Worm (Caenorhabditis elegans): ENCODE results near the gene grl-26.

grl-26 gene

DNA sequence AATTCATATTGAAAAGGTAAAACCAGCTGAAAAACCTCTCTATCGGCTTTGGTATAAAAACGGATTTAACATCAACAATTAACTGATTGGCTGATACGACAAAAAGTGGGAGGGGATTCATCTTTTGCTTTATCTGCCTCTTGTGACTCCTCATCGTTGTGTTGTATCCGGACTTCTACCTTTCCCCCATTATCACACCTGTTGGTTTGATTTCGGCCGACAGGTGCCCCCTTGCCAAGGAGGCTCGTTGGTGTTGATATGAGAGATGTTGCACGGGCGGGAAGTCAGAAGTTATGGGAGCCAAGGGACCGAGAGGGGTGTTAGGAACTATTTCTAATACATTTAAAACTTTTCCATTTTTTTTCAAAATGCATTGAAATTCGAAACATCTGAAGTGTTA, 8.1 kb downstream of the grl-26 start:
- TF ChIP-seq W03F9.2 (tag; optimal IDR thresholded peaks at IDR 0.05): no peak
- TF ChIP-seq dao-5 (tag; optimal IDR thresholded peaks at IDR 0.05): no peak
- TF ChIP-seq him-1 (tag; optimal IDR thresholded peaks at IDR 0.05): no peak

- TF ChIP-seq him-1 (tag; optimal IDR thresholded peaks at IDR 0.05): no peak
- TF ChIP-seq dao-5 (tag; optimal IDR thresholded peaks at IDR 0.05): no peak
- no peak for TF ChIP-seq W03F9.2 (tag; optimal IDR thresholded peaks at IDR 0.05)
Measured at ce11 chrIV:313615-314014, 9.0 kb downstream of the grl-26 start, which contains the start of gene snai-1. Gene snai-1, minus strand, starts transcription at chrIV:313715.

ce11 chrIV:309526-309925, 13.1 kb downstream of the grl-26 start:
- TF ChIP-seq W03F9.2 (tag; optimal IDR thresholded peaks at IDR 0.05): no peak
- TF ChIP-seq dao-5 (tag; optimal IDR thresholded peaks at IDR 0.05): no peak
- no peak for TF ChIP-seq him-1 (tag; optimal IDR thresholded peaks at IDR 0.05)

ce11 chrIV:307205-307604, 15.4 kb downstream of the grl-26 start, which contains the start of gene swt-1:
Gene swt-1, plus strand, starts transcription at chrIV:307505.
- TF ChIP-seq W03F9.2 (tag; optimal IDR thresholded peaks at IDR 0.05) (no peak), him-1 (tag; optimal IDR thresholded peaks at IDR 0.05) (no peak), dao-5 (tag; optimal IDR thresholded peaks at IDR 0.05) (no peak)

- TF ChIP-seq him-1 (tag; optimal IDR thresholded peaks at IDR 0.05) (no peak), dao-5 (tag; optimal IDR thresholded peaks at IDR 0.05) (no peak), W03F9.2 (tag; optimal IDR thresholded peaks at IDR 0.05) (no peak)
Measured at ce11 chrIV:306572-306971, 16.0 kb downstream of the grl-26 start.

- TF ChIP-seq dao-5 (tag; optimal IDR thresholded peaks at IDR 0.05) (no peak), him-1 (tag; optimal IDR thresholded peaks at IDR 0.05) (no peak), W03F9.2 (tag; optimal IDR thresholded peaks at IDR 0.05) (no peak)
Measured at ce11 chrIV:305101-305500, 17.5 kb downstream of the grl-26 start.

DNA sequence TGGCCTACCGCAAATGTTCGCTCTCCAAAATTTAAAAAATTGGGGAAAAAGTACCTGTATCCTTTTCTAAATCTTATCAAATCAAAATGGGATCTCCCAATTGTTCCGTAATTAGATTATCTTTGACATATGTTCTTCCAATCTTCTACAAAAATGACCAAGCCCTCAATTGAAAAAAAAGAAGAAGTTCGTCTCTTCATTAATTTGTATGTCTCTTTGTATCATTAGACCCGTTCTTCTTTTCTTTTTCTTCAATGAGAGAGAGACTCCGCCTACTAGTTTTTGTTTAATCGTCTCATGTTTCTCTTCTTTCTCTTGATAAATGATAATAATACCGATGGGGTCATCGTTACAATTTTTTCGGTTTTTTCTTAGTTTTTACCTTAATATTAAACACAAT, 19.4 kb downstream of the grl-26 start:
- TF ChIP-seq dao-5 (tag; optimal IDR thresholded peaks at IDR 0.05): no peak
- no peak for TF ChIP-seq W03F9.2 (tag; optimal IDR thresholded peaks at IDR 0.05)
- no peak for TF ChIP-seq him-1 (tag; optimal IDR thresholded peaks at IDR 0.05)

- TF ChIP-seq W03F9.2 (tag; optimal IDR thresholded peaks at IDR 0.05) (no peak), him-1 (tag; optimal IDR thresholded peaks at IDR 0.05) (no peak), dao-5 (tag; optimal IDR thresholded peaks at IDR 0.05) (no peak)
Measured at ce11 chrIV:302743-303142, 19.9 kb downstream of the grl-26 start.

DNA sequence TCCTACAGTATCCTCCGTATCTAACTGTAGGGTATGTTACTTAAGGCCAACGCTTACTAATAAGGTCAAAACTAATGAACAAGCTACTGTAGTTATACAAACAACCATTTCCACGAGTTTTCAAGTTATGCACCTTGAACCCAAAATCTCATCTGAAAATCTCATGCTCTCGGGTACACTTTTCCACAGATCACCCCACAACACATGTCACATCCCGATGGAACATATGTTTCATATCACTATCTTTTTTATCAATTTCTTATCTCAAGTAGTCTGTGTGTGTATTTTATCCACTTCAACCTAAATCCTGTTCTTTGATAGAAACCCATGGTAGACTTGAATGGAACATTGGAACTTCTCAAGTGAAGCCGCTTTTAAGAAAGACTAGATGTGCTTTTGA, 22.3 kb downstream of the grl-26 start:
- TF ChIP-seq dao-5 (tag; optimal IDR thresholded peaks at IDR 0.05) (no peak), him-1 (tag; optimal IDR thresholded peaks at IDR 0.05) (no peak), W03F9.2 (tag; optimal IDR thresholded peaks at IDR 0.05) (no peak)

DNA sequence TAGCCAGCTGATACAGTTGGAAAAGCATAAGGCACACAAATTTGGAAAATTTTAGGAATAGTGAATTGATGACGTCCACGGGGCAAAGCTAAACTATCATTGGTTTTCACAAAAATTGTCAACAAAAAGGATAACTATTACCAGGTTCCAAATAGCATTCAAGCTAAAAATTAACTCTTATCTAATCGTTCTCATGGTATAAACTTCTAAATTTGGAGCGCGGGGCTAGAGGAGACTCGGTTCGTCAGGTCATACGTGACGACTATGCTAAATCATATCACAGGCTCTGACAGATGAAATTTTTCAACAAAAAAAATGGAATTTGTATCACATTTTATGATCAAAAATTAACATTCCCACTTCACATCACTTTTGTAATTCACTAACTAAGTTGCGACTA, 23.4 kb downstream of the grl-26 start:
- TF ChIP-seq dao-5 (tag; optimal IDR thresholded peaks at IDR 0.05): no peak
- no peak for TF ChIP-seq him-1 (tag; optimal IDR thresholded peaks at IDR 0.05)
- no peak for TF ChIP-seq W03F9.2 (tag; optimal IDR thresholded peaks at IDR 0.05)

DNA sequence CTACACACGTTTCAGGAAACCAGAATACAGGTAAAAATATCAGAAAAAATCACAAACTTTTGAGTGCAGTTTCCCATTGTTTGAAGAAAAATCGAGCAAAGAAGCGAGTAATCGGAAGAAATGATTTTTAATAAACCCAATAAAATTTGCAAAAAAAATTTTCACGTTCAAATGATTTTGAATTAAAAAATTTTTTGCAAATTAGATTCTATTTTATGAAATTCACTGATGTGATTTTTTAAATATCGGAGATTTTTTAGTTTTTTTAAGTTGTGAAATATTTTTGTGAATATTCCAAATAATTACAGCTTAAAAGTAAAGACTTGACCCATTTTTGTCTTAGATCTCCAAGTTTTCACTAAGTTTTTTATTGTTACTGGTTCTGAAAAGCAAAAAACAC, 24.4 kb downstream of the grl-26 start, which contains the start of gene pnp-1:
Gene pnp-1, minus strand, starts transcription at position 101 of the 400 bp plus-strand sequence.
- no peak for TF ChIP-seq W03F9.2 (tag; optimal IDR thresholded peaks at IDR 0.05)
- TF ChIP-seq him-1 (tag; optimal IDR thresholded peaks at IDR 0.05): no peak
- TF ChIP-seq dao-5 (tag; optimal IDR thresholded peaks at IDR 0.05): no peak

- no peak for TF ChIP-seq dao-5 (tag; optimal IDR thresholded peaks at IDR 0.05)
- TF ChIP-seq him-1 (tag; optimal IDR thresholded peaks at IDR 0.05): no peak
- peak; percentile 27 for TF ChIP-seq W03F9.2 (tag; optimal IDR thresholded peaks at IDR 0.05)
Measured at ce11 chrIV:296849-297248, 25.8 kb downstream of the grl-26 start.

ce11 chrIV:295734-296201, 26.8 kb downstream of the grl-26 start:
- TF ChIP-seq him-1 (tag; optimal IDR thresholded peaks at IDR 0.05): no peak
- no peak for TF ChIP-seq dao-5 (tag; optimal IDR thresholded peaks at IDR 0.05)
- no peak for TF ChIP-seq W03F9.2 (tag; optimal IDR thresholded peaks at IDR 0.05)

DNA sequence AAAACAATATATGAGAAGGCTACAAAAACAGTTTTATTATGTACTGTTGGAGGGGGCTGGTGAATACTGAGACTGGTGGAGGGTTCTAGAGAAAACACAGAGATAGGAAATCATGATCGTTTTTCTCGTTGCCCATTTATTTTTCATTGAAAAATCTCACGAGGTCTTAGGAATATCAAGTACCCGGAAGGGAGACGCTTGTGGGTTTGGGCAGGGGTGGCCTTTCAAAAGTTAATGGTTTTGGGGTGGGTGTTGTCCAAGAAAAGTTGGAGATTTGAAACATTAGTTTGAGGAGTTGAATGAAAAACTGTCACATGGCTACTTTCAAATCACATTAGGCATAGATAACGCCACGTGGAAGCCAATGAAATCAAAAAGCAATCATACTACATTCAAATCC, 27.9 kb downstream of the grl-26 start:
- TF ChIP-seq dao-5 (tag; optimal IDR thresholded peaks at IDR 0.05) (no peak), W03F9.2 (tag; optimal IDR thresholded peaks at IDR 0.05) (no peak), him-1 (tag; optimal IDR thresholded peaks at IDR 0.05) (no peak)

ce11 chrIV:293995-294700, 28.5 kb downstream of the grl-26 start:
- TF ChIP-seq W03F9.2 (tag; optimal IDR thresholded peaks at IDR 0.05): no peak
- TF ChIP-seq dao-5 (tag; optimal IDR thresholded peaks at IDR 0.05): no peak
- TF ChIP-seq him-1 (tag; optimal IDR thresholded peaks at IDR 0.05): no peak

Measured in whole organism, L4/young adult.